Fruit fly (Drosophila melanogaster) whole organism, embryonic: ENCODE measurements around the gene Hsp83.

Experiments
- Blimp-1 ChIP-seq: fragments of 200-800 bp; sonication (Bioruptor generic); optimal IDR thresholded peaks from 3 replicates; lab custom pipeline; 2018; ENCODE audit warnings: missing biosample characterization, missing genetic modification characterization, mild to moderate bottlenecking, moderate library complexity, missing genetic modification reagents
- CG10267 ChIP-seq: fragments of 200-800 bp; sonication (Bioruptor generic); optimal IDR thresholded peaks from 2 replicates; lab custom pipeline; 2018; ENCODE audit warnings: missing biosample characterization, mild to moderate bottlenecking, missing genetic modification characterization, moderate library complexity
- CG10959 ChIP-seq: fragments of 200-800 bp; sonication (Bioruptor generic); IDR thresholded peaks from 2 replicates; pipeline ENCODE4 v1.3.6; 2022; ENCODE audit warnings: missing biosample characterization, missing genetic modification characterization
- CG11560 ChIP-seq: fragments of 200-800 bp; sonication (Bioruptor generic); IDR thresholded peaks from 3 replicates; pipeline ENCODE4 v1.3.6; 2022; ENCODE audit warnings: missing biosample characterization, missing genetic modification characterization
- CG12155 ChIP-seq: fragments of 200-800 bp; sonication (Bioruptor generic); optimal IDR thresholded peaks from 3 replicates; lab custom pipeline; 2016; ENCODE audit warnings: missing biosample characterization, missing genetic modification characterization
- CG14710 ChIP-seq: fragments of 200-800 bp; sonication (Bioruptor generic); optimal IDR thresholded peaks from 3 replicates; lab custom pipeline; 2019; ENCODE audit warnings: missing biosample characterization, mild to moderate bottlenecking, missing genetic modification characterization, moderate library complexity
- CG15514 ChIP-seq: fragments of 200-800 bp; sonication (Bioruptor generic); optimal IDR thresholded peaks from 3 replicates; lab custom pipeline; 2017; ENCODE audit warnings: missing biosample characterization, missing genetic modification characterization, mild to moderate bottlenecking, moderate library complexity, missing genetic modification reagents
- CG1603 ChIP-seq: fragments of 200-800 bp; sonication (Bioruptor generic); optimal IDR thresholded peaks from 2 replicates; lab custom pipeline; 2019; ENCODE audit warnings: missing biosample characterization, mild to moderate bottlenecking, missing genetic modification characterization, moderate library complexity
- CG17186 ChIP-seq: fragments of 200-800 bp; sonication (Bioruptor generic); optimal IDR thresholded peaks from 3 replicates; lab custom pipeline; 2017; ENCODE audit warnings: missing biosample characterization, missing genetic modification reagents, missing genetic modification characterization
- CG17361 ChIP-seq: fragments of 200-800 bp; sonication (Bioruptor generic); IDR thresholded peaks from 3 replicates; pipeline ENCODE4 v1.3.6; 2022; ENCODE audit warnings: missing biosample characterization, missing genetic modification characterization
- CG17612 ChIP-seq: fragments of 200-800 bp; sonication (Bioruptor generic); IDR thresholded peaks from 2 replicates; pipeline ENCODE4 v1.3.6; 2022; ENCODE audit warnings: missing biosample characterization, missing genetic modification characterization
- CG17802 ChIP-seq: fragments of 200-800 bp; sonication (Bioruptor generic); optimal IDR thresholded peaks from 2 replicates; lab custom pipeline; 2018; ENCODE audit warnings: missing biosample characterization, mild to moderate bottlenecking, missing genetic modification characterization, moderate library complexity
- CG1792 ChIP-seq: fragments of 200-800 bp; sonication (Bioruptor generic); optimal IDR thresholded peaks from 2 replicates; lab custom pipeline; 2016; ENCODE audit warnings: missing biosample characterization, missing genetic modification characterization
- CG2116 ChIP-seq: fragments of 200-800 bp; sonication (Bioruptor generic); optimal IDR thresholded peaks from 3 replicates; lab custom pipeline; 2018; ENCODE audit warnings: missing biosample characterization, mild to moderate bottlenecking, missing genetic modification characterization
- CG2120 ChIP-seq: fragments of 200-800 bp; sonication (Bioruptor generic); optimal IDR thresholded peaks from 3 replicates; lab custom pipeline; 2016; ENCODE audit warnings: missing biosample characterization, missing genetic modification characterization
- CG3163 ChIP-seq: fragments of 200-800 bp; sonication (Bioruptor generic); optimal IDR thresholded peaks from 3 replicates; lab custom pipeline; 2016; ENCODE audit warnings: missing biosample characterization, missing genetic modification characterization
- CG33213 ChIP-seq: fragments of 200-800 bp; sonication (Bioruptor generic); optimal IDR thresholded peaks from 3 replicates; lab custom pipeline; 2016; ENCODE audit warnings: missing biosample characterization, missing genetic modification characterization
- CG8388 ChIP-seq: fragments of 200-800 bp; sonication (Bioruptor generic); optimal IDR thresholded peaks from 2 replicates; lab custom pipeline; 2019; ENCODE audit warnings: missing biosample characterization, mild to moderate bottlenecking, missing genetic modification characterization, moderate library complexity
- CG8924 ChIP-seq: fragments of 200-800 bp; optimal IDR thresholded peaks from 3 replicates; lab custom pipeline; 2019; ENCODE audit warnings: missing biosample characterization, mild to moderate bottlenecking, missing genetic modification characterization, moderate library complexity
- CG9437 ChIP-seq: fragments of 200-800 bp; sonication (Bioruptor generic); optimal IDR thresholded peaks from 2 replicates; lab custom pipeline; 2018; ENCODE audit warnings: missing biosample characterization, mild to moderate bottlenecking, missing genetic modification characterization
- CG9797 ChIP-seq: fragments of 200-800 bp; sonication (Bioruptor generic); optimal IDR thresholded peaks from 3 replicates; lab custom pipeline; 2018; ENCODE audit warnings: missing biosample characterization, mild to moderate bottlenecking, missing genetic modification characterization
- CG9932 ChIP-seq: fragments of 200-800 bp; sonication (Bioruptor generic); IDR thresholded peaks from 2 replicates; pipeline ENCODE4 v1.3.6; 2022; ENCODE audit warnings: missing biosample characterization, missing genetic modification characterization
- CTCF ChIP-seq: fragments of 200-800 bp; sonication (Bioruptor generic); optimal IDR thresholded peaks from 2 replicates; lab custom pipeline; 2017; ENCODE audit warnings: missing biosample characterization, mild to moderate bottlenecking, missing genetic modification characterization, moderate library complexity
- Dip2 ChIP-seq: fragments of 200-800 bp; sonication (Bioruptor generic); IDR thresholded peaks from 2 replicates; pipeline ENCODE4 v1.3.6; 2022; ENCODE audit warnings: missing biosample characterization, missing genetic modification characterization
- Dp ChIP-seq: fragments of 200-800 bp; sonication (Bioruptor generic); optimal IDR thresholded peaks from 2 replicates; lab custom pipeline; 2018; ENCODE audit warnings: missing biosample characterization, mild to moderate bottlenecking, missing genetic modification characterization, moderate library complexity
- Elba2 ChIP-seq: fragments of 200-800 bp; sonication (Bioruptor generic); optimal IDR thresholded peaks from 3 replicates; lab custom pipeline; 2016; ENCODE audit warnings: missing biosample characterization, missing genetic modification characterization
- Ets97D ChIP-seq: fragments of 200-800 bp; sonication (Bioruptor generic); optimal IDR thresholded peaks from 3 replicates; lab custom pipeline; 2016; ENCODE audit warnings: missing biosample characterization, missing genetic modification characterization
- Hr51 ChIP-seq, 2 experiments: fragments of 200-800 bp; sonication (Bioruptor generic); optimal IDR thresholded peaks; 2 replicates in 1 of 2; 3 replicates in 1 of 2; lab custom pipeline; 2016 to 2018; ENCODE audit warnings: missing biosample characterization in 2 of 2, missing genetic modification characterization in 2 of 2, mild to moderate bottlenecking in 1 of 2, moderate library complexity in 1 of 2
- NFAT ChIP-seq: fragments of 200-800 bp; sonication (Bioruptor generic); IDR thresholded peaks from 2 replicates; pipeline ENCODE4 v1.3.6; 2022; ENCODE audit warnings: missing biosample characterization, missing genetic modification characterization
- Nf-YB ChIP-seq: fragments of 200-800 bp; sonication (Bioruptor generic); optimal IDR thresholded peaks from 3 replicates; lab custom pipeline; 2019; ENCODE audit warnings: missing biosample characterization, mild to moderate bottlenecking, missing genetic modification characterization, moderate library complexity
- Scr ChIP-seq: fragments of 200-800 bp; sonication (Bioruptor generic); IDR thresholded peaks from 2 replicates; pipeline ENCODE4 v1.3.6; 2022; ENCODE audit warnings: missing biosample characterization, missing genetic modification characterization; ENCODE audit not compliant: partially characterized antibody
- Sry-β ChIP-seq: fragments of 200-800 bp; sonication (Bioruptor generic); optimal IDR thresholded peaks from 2 replicates; lab custom pipeline; 2018; ENCODE audit warnings: missing biosample characterization, mild to moderate bottlenecking, missing genetic modification characterization, moderate library complexity
- amos ChIP-seq: fragments of 200-800 bp; sonication (Bioruptor generic); IDR thresholded peaks from 2 replicates; pipeline ENCODE4 v1.3.6; 2022; ENCODE audit warnings: missing biosample characterization, missing genetic modification characterization; ENCODE audit not compliant: partially characterized antibody
- ara ChIP-seq: fragments of 200-800 bp; sonication (Bioruptor generic); IDR thresholded peaks from 2 replicates; pipeline ENCODE4 v1.3.6; 2022; ENCODE audit warnings: missing biosample characterization, missing genetic modification characterization
- ato ChIP-seq: fragments of 200-800 bp; sonication (Bioruptor generic); IDR thresholded peaks from 2 replicates; pipeline ENCODE4 v1.3.6; 2022; ENCODE audit warnings: missing biosample characterization, missing genetic modification characterization; ENCODE audit not compliant: partially characterized antibody
- az2 ChIP-seq: fragments of 200-800 bp; sonication (Bioruptor generic); optimal IDR thresholded peaks from 3 replicates; lab custom pipeline; 2016; ENCODE audit warnings: missing biosample characterization, missing genetic modification characterization
- bcd ChIP-seq: fragments of 200-800 bp; sonication (Bioruptor generic); optimal IDR thresholded peaks from 2 replicates; lab custom pipeline; 2017; ENCODE audit warnings: missing biosample characterization, mild to moderate bottlenecking, missing genetic modification characterization
- cas ChIP-seq: fragments of 200-800 bp; sonication (Bioruptor generic); IDR thresholded peaks from 2 replicates; pipeline ENCODE4 v1.3.6; 2022; ENCODE audit warnings: missing biosample characterization, missing genetic modification characterization
- crp ChIP-seq, 2 experiments: fragments of 200-800 bp; sonication (Bioruptor generic); optimal IDR thresholded peaks; 2 replicates in 1 of 2; 3 replicates in 1 of 2; lab custom pipeline; 2017; ENCODE audit warnings: missing biosample characterization in 2 of 2, missing genetic modification characterization in 2 of 2, mild to moderate bottlenecking in 1 of 2, moderate library complexity in 1 of 2
- dm ChIP-seq: fragments of 200-800 bp; sonication (Bioruptor generic); optimal IDR thresholded peaks from 3 replicates; lab custom pipeline; 2016; ENCODE audit warnings: missing biosample characterization, missing genetic modification characterization
- dmrt11E ChIP-seq: fragments of 200-800 bp; sonication (Bioruptor generic); optimal IDR thresholded peaks from 3 replicates; lab custom pipeline; 2018; ENCODE audit warnings: missing biosample characterization, mild to moderate bottlenecking, missing genetic modification characterization, moderate library complexity
- gem ChIP-seq: fragments of 200-800 bp; sonication (Bioruptor generic); optimal IDR thresholded peaks from 2 replicates; lab custom pipeline; 2019; ENCODE audit warnings: missing biosample characterization, mild to moderate bottlenecking, missing genetic modification characterization, moderate library complexity
- gfzf ChIP-seq: fragments of 200-800 bp; sonication (Bioruptor generic); optimal IDR thresholded peaks from 2 replicates; lab custom pipeline; 2016; ENCODE audit warnings: missing biosample characterization, mild to moderate bottlenecking, missing genetic modification characterization, moderate library complexity
- lab ChIP-seq: fragments of 200-800 bp; sonication (Bioruptor generic); optimal IDR thresholded peaks from 3 replicates; lab custom pipeline; 2017; ENCODE audit warnings: missing biosample characterization, missing genetic modification characterization, mild to moderate bottlenecking, moderate library complexity, missing genetic modification reagents
- mam ChIP-seq: fragments of 200-800 bp; sonication (Bioruptor generic); optimal IDR thresholded peaks from 3 replicates; lab custom pipeline; 2016; ENCODE audit warnings: missing biosample characterization, missing genetic modification characterization
- phol ChIP-seq: fragments of 200-800 bp; sonication (Bioruptor generic); optimal IDR thresholded peaks from 3 replicates; lab custom pipeline; 2018; ENCODE audit warnings: missing biosample characterization, mild to moderate bottlenecking, missing genetic modification characterization, moderate library complexity
- ranshi ChIP-seq: fragments of 200-800 bp; sonication (Bioruptor generic); IDR thresholded peaks from 2 replicates; pipeline ENCODE4 v1.3.6; 2022; ENCODE audit warnings: missing biosample characterization, missing genetic modification characterization
- salm ChIP-seq: fragments of 200-800 bp; sonication (Bioruptor generic); optimal IDR thresholded peaks from 2 replicates; lab custom pipeline; 2018; ENCODE audit warnings: missing biosample characterization, mild to moderate bottlenecking, missing genetic modification characterization
- slbo ChIP-seq: fragments of 200-800 bp; sonication (Bioruptor generic); IDR thresholded peaks from 2 replicates; pipeline ENCODE4 v1.3.6; 2022; ENCODE audit warnings: missing biosample characterization, missing genetic modification characterization
- trem ChIP-seq: fragments of 200-800 bp; optimal IDR thresholded peaks from 3 replicates; lab custom pipeline; 2019; ENCODE audit warnings: missing biosample characterization, mild to moderate bottlenecking, missing genetic modification characterization, moderate library complexity

The Hsp83 gene

DNA sequence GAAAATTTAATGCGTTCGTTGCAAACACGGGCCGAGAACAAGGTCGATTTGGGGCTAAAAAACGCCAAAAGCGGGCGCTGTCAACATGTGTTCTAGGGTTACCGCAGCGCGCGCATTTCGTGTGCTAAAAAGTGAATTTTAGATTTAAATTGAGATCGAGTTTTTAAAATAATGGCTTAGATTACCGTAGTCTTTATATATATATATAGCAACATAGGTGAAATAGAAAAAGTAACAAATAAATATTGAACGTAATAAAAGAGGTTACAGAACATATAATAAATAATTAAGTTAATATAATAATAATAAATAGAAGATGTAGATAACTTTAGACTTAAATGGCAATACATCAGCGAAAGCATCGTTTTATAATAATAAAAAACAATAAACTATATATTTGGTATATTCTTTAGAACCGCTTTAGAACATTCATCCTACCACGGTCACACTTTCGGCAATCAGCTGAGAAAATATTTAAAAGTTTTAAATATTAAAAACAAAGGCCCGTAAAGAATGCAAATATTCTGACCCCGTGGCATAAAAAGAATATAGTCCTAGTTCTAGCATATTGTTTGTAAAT is 49.3 kb upstream of the Hsp83 start, which contains the start of the genes CG11537 and Alg2 (continued):
- TF ChIP-seq Nf-YB (GFP tag; lab: Kevin White, UChicago) (peak; percentile 33), CG17612 (GFP tag; lab: Robert Waterston, UW) (no peak), ara (GFP tag; lab: Robert Waterston, UW) (no peak), salm (tag; lab: Kevin White, UChicago) (no peak), CG12155 (peak; percentile 28), CG2120 (peak; percentile 36), Dp (GFP tag; lab: Kevin White, UChicago) (peak; percentile 29), dm (peak; percentile 12), CG9797 (GFP tag; lab: Kevin White, UChicago) (peak; percentile 66), CG11560 (tag; lab: Robert Waterston, UW) (no peak), amos (GFP tag; lab: Robert Waterston, UW) (peak; percentile 28; the same call in 1 of the 2 replicates), Hr51 (GFP tag; optimal IDR thresholded peaks at IDR 0.05; lab: Kevin White, UChicago) (peak in 1 of 2 experiments; percentile 14), Blimp-1 (peak; percentile 21), gem (tag; lab: Kevin White, UChicago) (peak; percentile 55), cas (no peak), CG17802 (peak; percentile 49), slbo (GFP tag; lab: Robert Waterston, UW) (peak; percentile 75), Scr (GFP tag; lab: Robert Waterston, UW) (no peak), CG10959 (GFP tag; lab: Robert Waterston, UW) (no peak), ato (GFP tag; lab: Robert Waterston, UW) (no peak), az2 (peak; percentile 13), CG17186 (GFP tag; lab: Kevin White, UChicago) (peak; percentile 24), CG17361 (GFP tag; lab: Robert Waterston, UW) (peak; percentile 44; the same call in 2 of the 3 replicates), bcd (GFP tag; lab: Kevin White, UChicago) (peak; percentile 15), CG8388 (GFP tag; lab: Kevin White, UChicago) (peak; percentile 17), CTCF (GFP tag; lab: Kevin White, UChicago) (no peak), CG14710 (peak; percentile 56), dmrt11E (tag; lab: Kevin White, UChicago) (peak; percentile 33), ranshi (GFP tag; lab: Robert Waterston, UW) (no peak), NFAT (peak; percentile 23; the same call in 1 of the 2 replicates), CG9437 (GFP tag; lab: Kevin White, UChicago) (no peak), Elba2 (GFP tag; lab: Kevin White, UChicago) (no peak), trem (tag; lab: Kevin White, UChicago) (peak; percentile 81), Ets97D (GFP tag; lab: Kevin White, UChicago) (peak; percentile 3), CG10267 (tag; lab: Kevin White, UChicago) (peak; percentile 44), phol (tag; lab: Kevin White, UChicago) (peak; percentile 44), CG2116 (peak; percentile 35), gfzf (GFP tag; lab: Kevin White, UChicago) (peak; percentile 69), CG33213 (no peak), lab (GFP tag; lab: Kevin White, UChicago) (peak; percentile 59), CG3163 (GFP tag; lab: Kevin White, UChicago) (no peak), CG15514 (peak; percentile 35), crp (GFP tag; optimal IDR thresholded peaks at IDR 0.05; lab: Kevin White, UChicago) (peak in 1 of 2 experiments; percentile 80), CG8924 (tag; lab: Kevin White, UChicago) (peak; percentile 66), CG1792 (GFP tag; lab: Kevin White, UChicago) (no peak), CG1603 (tag; lab: Kevin White, UChicago) (peak; percentile 28), mam (peak; percentile 15), CG9932 (GFP tag; lab: Robert Waterston, UW) (peak; percentile 61), Dip2 (GFP tag; lab: Robert Waterston, UW) (no peak), Sry-β (GFP tag; lab: Kevin White, UChicago) (no peak)
